Worm (Caenorhabditis elegans): ENCODE data around the gene eat-2.

Gene eat-2

DNA sequence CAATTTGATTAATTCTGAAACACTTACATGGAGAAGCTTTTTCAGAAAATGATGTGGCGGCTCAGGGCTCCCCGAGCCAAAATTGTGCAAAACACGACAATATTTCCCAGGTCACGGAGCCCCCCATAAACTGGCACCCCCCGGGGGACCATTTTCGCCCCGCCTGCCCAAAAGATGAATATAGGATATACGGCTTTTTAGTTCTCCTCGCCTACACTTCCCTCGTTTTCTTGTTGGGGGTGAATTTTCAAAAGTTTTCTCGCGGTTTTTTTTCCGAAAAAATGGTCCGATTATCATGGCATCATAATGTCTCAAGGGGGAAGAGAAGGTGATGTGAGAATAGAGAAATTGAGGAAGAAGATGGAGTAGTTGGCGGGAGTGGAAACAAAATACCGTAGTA lies 49.4 kb downstream of the eat-2 start, which contains the start of gene K09E4.4:
Gene K09E4.4 (minus strand): TSS at position 101 of the 400 bp plus-strand sequence.
- TF ChIP-seq him-1 (tag; optimal IDR thresholded peaks at IDR 0.05) (no peak), W03F9.2 (tag; optimal IDR thresholded peaks at IDR 0.05) (no peak), dao-5 (tag; optimal IDR thresholded peaks at IDR 0.05) (no peak)

DNA sequence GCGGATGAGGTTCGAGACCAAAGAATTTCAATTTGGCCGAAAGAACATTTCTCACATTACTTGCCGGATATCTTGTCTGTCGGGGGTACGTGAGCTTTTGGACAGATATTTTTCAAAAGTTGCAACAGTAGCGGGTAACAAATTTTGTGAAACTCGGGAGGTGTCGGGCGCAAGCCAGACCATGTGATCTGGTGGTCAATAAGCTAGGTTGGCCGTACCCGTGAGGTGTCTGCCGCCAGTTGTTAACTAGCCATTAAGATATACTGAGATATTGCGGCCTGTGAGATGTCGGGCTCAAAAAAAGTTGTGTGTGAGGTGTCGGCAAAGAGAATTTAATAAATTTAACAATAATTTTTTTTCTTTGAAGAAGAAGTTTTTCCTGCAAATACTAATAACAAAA lies 53.1 kb downstream of the eat-2 start:
- TF ChIP-seq dao-5 (tag; optimal IDR thresholded peaks at IDR 0.05) (no peak), him-1 (tag; optimal IDR thresholded peaks at IDR 0.05) (no peak), W03F9.2 (tag; optimal IDR thresholded peaks at IDR 0.05) (no peak)

All from whole organism, L4/young adult.